Fruit fly (Drosophila melanogaster): ENCODE results near the gene CG43814.

DNA sequence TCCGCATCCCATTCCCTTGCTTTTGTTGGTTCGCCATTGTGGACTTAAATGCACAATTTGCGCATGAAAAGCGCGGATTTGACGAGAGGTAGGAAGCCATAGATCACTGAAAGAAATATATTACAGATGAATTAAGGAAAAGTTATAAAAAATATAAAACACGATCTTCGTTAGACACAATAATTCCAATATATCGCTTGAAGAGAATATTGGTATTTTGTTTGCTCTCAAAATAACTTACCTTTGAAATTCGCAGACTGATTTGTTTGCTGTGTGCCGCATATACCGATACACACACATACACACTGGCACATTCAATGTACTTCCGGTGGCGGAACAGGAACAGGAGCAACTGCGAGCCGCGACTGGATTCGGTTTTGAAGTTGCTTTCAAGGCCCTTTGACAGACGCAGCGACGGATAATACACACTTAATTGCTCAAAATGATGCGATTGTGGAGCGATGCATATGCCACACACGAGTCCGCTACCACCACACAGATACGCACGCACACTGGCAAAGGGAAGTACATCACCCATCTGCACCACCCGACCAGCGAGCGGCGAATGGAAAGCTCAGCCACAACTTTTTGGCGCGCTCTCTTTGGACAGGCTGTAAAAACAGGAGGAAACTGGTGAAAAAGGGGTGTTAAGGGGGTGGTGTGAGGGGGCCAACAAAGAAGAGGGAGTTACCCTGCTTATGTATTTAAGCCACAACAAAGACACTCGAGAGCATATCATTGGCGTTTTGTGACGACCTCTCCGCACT is 673 bp upstream of the CG43814 start:
- no peak for TF ChIP-seq kay (GFP tag; ENCODE audit: borderline replicate concordance)
- TF ChIP-seq Crg-1 (GFP tag; optimal IDR thresholded peaks at IDR 0.05), result no peak

Data from whole organism, adult.